Worm (Caenorhabditis elegans): Measurements from ENCODE around the gene T12G3.6.

DNA sequence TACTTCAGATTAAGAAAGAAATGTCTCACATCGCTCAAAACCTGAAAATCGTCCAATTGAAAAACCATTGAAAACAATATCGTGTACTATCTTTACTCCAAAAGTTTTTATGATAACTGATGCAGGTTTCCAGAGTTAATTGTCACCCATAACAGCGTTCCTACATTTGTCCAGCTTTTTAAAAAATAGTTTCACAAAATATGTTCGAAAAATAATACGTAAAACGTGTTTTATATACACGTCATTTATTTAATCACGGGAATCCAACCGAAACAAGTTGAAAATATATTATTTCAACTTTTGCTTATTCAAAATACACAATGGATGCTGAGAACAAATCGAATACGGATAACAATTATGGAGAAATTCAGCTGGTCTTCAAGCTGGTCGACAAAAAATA lies 44.4 kb upstream of the T12G3.6 start, which contains the start of gene K08E4.7:
- TF ChIP-seq hmg-20 (GFP tag; IDR thresholded peaks at IDR 0.05) (no peak), sptf-2 (GFP tag; optimal IDR thresholded peaks at IDR 0.05) (no peak), B0261.1 (tag; optimal IDR thresholded peaks at IDR 0.05) (no peak), nhr-27 (tag; optimal IDR thresholded peaks at IDR 0.05) (no peak), repo-1 (tag; optimal IDR thresholded peaks at IDR 0.05) (no peak), dpl-1 (GFP tag; optimal IDR thresholded peaks at IDR 0.05) (no peak), F49E8.2 (tag; optimal IDR thresholded peaks at IDR 0.05; ENCODE audit: insufficient read depth) (no peak), ccch-3 (GFP tag; optimal IDR thresholded peaks at IDR 0.05) (no peak)
